Fruit fly (Drosophila melanogaster) Kc167 (cell line): ENCODE data around the gene CG14712.

Source experiments
- Myc ChIP-seq: fragments of >200 bp; optimal IDR thresholded peaks from 2 replicates; lab custom pipeline; 2017; ENCODE audit warnings: missing external identifiers
- Sin3A ChIP-seq: fragments of >200 bp; optimal IDR thresholded peaks from 2 replicates; lab custom pipeline; 2018; ENCODE audit warnings: missing external identifiers
- h ChIP-seq: fragments of >200 bp; optimal IDR thresholded peaks from 3 replicates; lab custom pipeline; 2018; ENCODE audit warnings: missing external identifiers
- insv ChIP-seq: fragments of >200 bp; optimal IDR thresholded peaks from 3 replicates; lab custom pipeline; 2018; ENCODE audit warnings: missing external identifiers
- psq ChIP-seq: fragments of >200 bp; optimal IDR thresholded peaks from 2 replicates; lab custom pipeline; 2017; ENCODE audit warnings: missing external identifiers
- ttk ChIP-seq: sonication (Bioruptor generic); optimal IDR thresholded peaks from 2 replicates; lab custom pipeline; 2017; ENCODE audit warnings: missing external identifiers

DNA sequence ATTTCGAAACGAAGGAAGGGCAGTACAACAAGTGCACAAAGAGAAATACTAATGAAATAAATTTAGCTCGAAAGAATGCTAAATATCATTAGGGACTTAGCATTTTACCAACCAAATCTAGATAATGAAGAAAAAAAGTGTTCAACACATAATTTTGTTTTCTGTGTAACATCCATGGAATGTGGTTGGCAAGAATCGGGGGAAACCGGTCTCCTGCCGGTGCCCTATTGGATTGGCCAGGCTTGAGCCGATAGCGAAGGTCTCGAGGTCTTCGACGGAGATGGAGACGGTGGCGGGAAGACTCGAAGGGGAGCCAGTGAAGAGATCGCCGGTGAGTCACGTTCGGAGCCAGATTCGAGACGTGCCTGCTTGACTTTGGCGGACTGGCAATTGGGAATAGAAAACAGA is 29.2 kb downstream of the CG14712 start:
- TF ChIP-seq ttk (lab: Kevin White, UChicago) (no peak), Sin3A (lab: Kevin White, UChicago) (no peak), h (no peak), psq (no peak), insv (lab: Kevin White, UChicago) (no peak), Myc (lab: Kevin White, UChicago) (no peak)
